Worm (Caenorhabditis elegans) whole organism, L4 larva: Measurements from ENCODE around the gene hlh-12.
A peak's percentile ranks its signal among the peaks of the same experiment; 100 is the strongest.

Source experiments
- F44E2.7 ChIP-seq: fragments of 200-800 bp; sonication (Bioruptor generic); IDR thresholded peaks from 2 replicates; pipeline ENCODE4 v2.1.2; 2022; ENCODE audit warnings: missing genetic modification characterization, missing compliant biosample characterization
- T26A8.4 ChIP-seq: fragments of 200-800 bp; sonication (Bioruptor generic); IDR thresholded peaks from 2 replicates; pipeline ENCODE4 v1.3.6; 2022; ENCODE audit warnings: missing genetic modification characterization, missing compliant biosample characterization
- Y75B8A.6 ChIP-seq: fragments of 200-800 bp; sonication (Bioruptor generic); IDR thresholded peaks from 2 replicates; pipeline ENCODE4 v1.3.6; 2022; ENCODE audit warnings: missing genetic modification reagents, missing genetic modification characterization, missing compliant biosample characterization
- aha-1 ChIP-seq: fragments of 150-350 bp; peaks from one replicate; lab custom pipeline; 2014; ENCODE audit warnings: missing biosample characterization, missing genetic modification characterization
- arid-1 ChIP-seq: fragments of 200-800 bp; sonication (Bioruptor generic); conservative IDR thresholded peaks from 2 replicates; pipeline ENCODE4 v1.3.6; 2022; ENCODE audit warnings: missing genetic modification reagents, missing genetic modification characterization, missing compliant biosample characterization
- ceh-20 ChIP-seq: fragments of 200-800 bp; sonication (Bioruptor generic); IDR thresholded peaks from 2 replicates; pipeline ENCODE4 v1.3.6; 2022; ENCODE audit warnings: missing genetic modification reagents, missing genetic modification characterization, missing compliant biosample characterization
- ceh-62 ChIP-seq: sonication (generic microtip); optimal IDR thresholded peaks from 2 replicates; lab custom pipeline; 2017; ENCODE audit warnings: missing biosample characterization, missing genetic modification characterization
- ceh-82 ChIP-seq: sonication (generic microtip); optimal IDR thresholded peaks from 2 replicates; lab custom pipeline; 2017; ENCODE audit warnings: missing biosample characterization, missing genetic modification characterization
- daf-12 ChIP-seq: fragments of 150-350 bp; optimal IDR thresholded peaks from 2 replicates; lab custom pipeline; 2014; ENCODE audit warnings: missing biosample characterization, missing genetic modification reagents, missing genetic modification characterization
- daf-16 ChIP-seq, 3 experiments: sonication (generic microtip); optimal IDR thresholded peaks; 2 replicates each; lab custom pipeline; 2016 to 2017; ENCODE audit warnings: missing genetic modification characterization in 3 of 3, missing genetic modification reagents in 3 of 3, mild to moderate bottlenecking in 2 of 3, missing compliant biosample characterization in 2 of 3, missing biosample characterization in 1 of 3, moderate library complexity in 1 of 3
- daf-19 ChIP-seq: fragments of 200-800 bp; sonication (Bioruptor generic); conservative IDR thresholded peaks from 2 replicates; pipeline ENCODE4 v1.3.6; 2022; ENCODE audit warnings: missing genetic modification characterization, missing compliant biosample characterization
- dmd-6 ChIP-seq: fragments of 200-800 bp; sonication (Bioruptor generic); IDR thresholded peaks from 2 replicates; pipeline ENCODE4 v1.3.6; 2022; ENCODE audit warnings: missing genetic modification reagents, missing genetic modification characterization, missing compliant biosample characterization
- dve-1 ChIP-seq: sonication (generic microtip); optimal IDR thresholded peaks from 2 replicates; lab custom pipeline; 2017; ENCODE audit warnings: antibody characterized with exemption, mild to moderate bottlenecking, missing genetic modification characterization, missing compliant biosample characterization; ENCODE audit not compliant: insufficient read depth
- egl-43 ChIP-seq: fragments of 200-800 bp; sonication (Bioruptor generic); IDR thresholded peaks from 2 replicates; pipeline ENCODE4 v1.3.6; 2022; ENCODE audit warnings: missing genetic modification reagents, missing genetic modification characterization, missing compliant biosample characterization
- gei-8 ChIP-seq: fragments of 200-800 bp; sonication (Bioruptor generic); optimal IDR thresholded peaks from 2 replicates; lab custom pipeline; 2018; ENCODE audit warnings: mild to moderate bottlenecking, missing genetic modification characterization, missing compliant biosample characterization
- hlh-11 ChIP-seq: fragments of 200-800 bp; sonication (Bioruptor generic); optimal IDR thresholded peaks from 2 replicates; lab custom pipeline; 2018; ENCODE audit warnings: mild to moderate bottlenecking, missing genetic modification characterization, missing compliant biosample characterization
- hlh-30 ChIP-seq: sonication (generic microtip); optimal IDR thresholded peaks from 2 replicates; lab custom pipeline; 2017; ENCODE audit warnings: antibody characterized with exemption, mild to moderate bottlenecking, missing genetic modification characterization, missing compliant biosample characterization; ENCODE audit not compliant: insufficient read depth
- lim-7 ChIP-seq: fragments of 200-800 bp; sonication (Bioruptor generic); IDR thresholded peaks from 2 replicates; pipeline ENCODE4 v1.3.6; 2022; ENCODE audit warnings: missing genetic modification characterization, missing compliant biosample characterization
- lin-1 ChIP-seq: fragments of 200-800 bp; sonication (Bioruptor generic); IDR thresholded peaks from 2 replicates; pipeline ENCODE4 v1.3.6; 2022; ENCODE audit warnings: missing genetic modification reagents, missing genetic modification characterization, missing compliant biosample characterization
- mdl-1 ChIP-seq, 2 experiments: fragments of 150-350 bp in 1 of 2; sonication (generic microtip) in 1 of 2; optimal IDR thresholded peaks; 2 replicates each; lab custom pipeline; 2014 to 2017; ENCODE audit warnings: missing biosample characterization in 2 of 2, missing genetic modification characterization in 2 of 2
- mdt-29 ChIP-seq: fragments of 200-800 bp; sonication (Bioruptor generic); IDR thresholded peaks from 2 replicates; pipeline ENCODE4 v1.3.6; 2022; ENCODE audit warnings: missing genetic modification reagents, missing genetic modification characterization, missing compliant biosample characterization
- mxl-2 ChIP-seq: fragments of 200-800 bp; sonication (Bioruptor generic); conservative IDR thresholded peaks from 2 replicates; pipeline ENCODE4 v1.3.6; 2022; ENCODE audit warnings: missing genetic modification reagents, missing genetic modification characterization, missing compliant biosample characterization
- mxl-3 ChIP-seq: fragments of 200-800 bp; sonication (Bioruptor generic); optimal IDR thresholded peaks from 2 replicates; lab custom pipeline; 2018; ENCODE audit warnings: mild to moderate bottlenecking, missing genetic modification characterization, missing compliant biosample characterization
- nhr-102 ChIP-seq: sonication (generic microtip); optimal IDR thresholded peaks from 2 replicates; lab custom pipeline; 2016; ENCODE audit warnings: mild to moderate bottlenecking, missing genetic modification characterization, moderate library complexity, missing compliant biosample characterization
- nhr-237 ChIP-seq: sonication (generic microtip); optimal IDR thresholded peaks from 2 replicates; lab custom pipeline; 2017; ENCODE audit warnings: missing biosample characterization, missing genetic modification characterization
- nhr-28 ChIP-seq: fragments of 150-350 bp; optimal IDR thresholded peaks from 2 replicates; lab custom pipeline; 2014; ENCODE audit warnings: missing biosample characterization, missing genetic modification characterization
- nhr-77 ChIP-seq: fragments of 150-350 bp; optimal IDR thresholded peaks from 2 replicates; lab custom pipeline; 2014; ENCODE audit warnings: missing biosample characterization, missing genetic modification characterization
- pha-4 ChIP-seq, 2 experiments: fragments of 150-350 bp in 1 of 2; fragments of 200-800 bp in 1 of 2; sonication (Bioruptor generic) in 1 of 2; IDR thresholded peaks in 1 of 2; optimal IDR thresholded peaks in 1 of 2; 2 replicates each; pipeline versions ENCODE4 v1.3.6 to Lab custom; 2014 to 2022; ENCODE audit warnings: missing genetic modification characterization in 2 of 2, missing genetic modification reagents in 2 of 2, missing biosample characterization in 1 of 2, missing compliant biosample characterization in 1 of 2
- php-3 ChIP-seq: fragments of 200-800 bp; sonication (Bioruptor generic); IDR thresholded peaks from 2 replicates; pipeline ENCODE4 v1.3.6; 2022; ENCODE audit warnings: missing genetic modification reagents, missing genetic modification characterization, missing compliant biosample characterization
- pqm-1 ChIP-seq: sonication (generic microtip); optimal IDR thresholded peaks from 2 replicates; lab custom pipeline; 2017; ENCODE audit warnings: missing biosample characterization, missing genetic modification characterization
- set-16 ChIP-seq: fragments of 200-800 bp; sonication (Bioruptor generic); IDR thresholded peaks from 2 replicates; pipeline ENCODE4 v1.3.6; 2022; ENCODE audit warnings: missing genetic modification reagents, missing genetic modification characterization, missing compliant biosample characterization
- tra-1 ChIP-seq: fragments of 200-800 bp; sonication (Bioruptor generic); IDR thresholded peaks from 2 replicates; pipeline ENCODE4 v1.3.6; 2022; ENCODE audit warnings: missing genetic modification reagents, missing genetic modification characterization, missing compliant biosample characterization
- zfp-2 ChIP-seq: sonication (generic microtip); optimal IDR thresholded peaks from 2 replicates; lab custom pipeline; 2016; ENCODE audit warnings: mild to moderate bottlenecking, missing genetic modification characterization, missing compliant biosample characterization
- zip-11 ChIP-seq: fragments of 200-800 bp; sonication (Bioruptor generic); IDR thresholded peaks from 2 replicates; pipeline ENCODE4 v1.3.6; 2022; ENCODE audit warnings: missing genetic modification characterization, missing compliant biosample characterization

The hlh-12 gene

ce11 chrIV:8488043-8488442 lies 8.8 kb upstream of the hlh-12 start:
- no peak for TF ChIP-seq set-16 (GFP tag; lab: Robert Waterston, UW)
- TF ChIP-seq aha-1 (tag; lab: Kevin White, UChicago) = peak; percentile 92
- TF ChIP-seq, all 104 proteins: peak for 1

DNA sequence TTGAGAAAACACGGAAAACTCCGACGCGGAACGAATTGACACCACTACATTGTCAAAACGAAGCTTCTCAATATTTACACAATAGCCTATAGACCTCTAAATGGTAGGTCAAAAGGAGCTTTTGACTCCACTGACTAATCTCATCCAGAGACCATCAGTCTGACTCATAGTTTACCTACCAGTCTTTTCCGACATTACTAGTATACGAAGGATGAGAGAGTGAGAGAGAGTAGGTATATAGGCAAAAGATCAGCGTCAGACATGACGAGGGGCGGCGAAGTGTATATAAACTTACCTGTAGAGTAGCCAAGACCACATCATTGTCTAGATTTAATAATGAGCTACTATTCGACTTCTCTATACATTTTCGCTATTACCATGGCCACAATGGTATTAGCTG lies 7.9 kb upstream of the hlh-12 start, which contains the start of gene srlf-3:
srlf-3 (plus strand) TSS at position 301 of the 400 bp plus-strand sequence.
- TF ChIP-seq nhr-237 (tag; lab: Kevin White, UChicago) (no peak), aha-1 (tag; lab: Kevin White, UChicago) (peak; percentile 54)

ce11 chrIV:8481308-8481707 lies 2.1 kb upstream of the hlh-12 start, which contains the start of gene spp-8:
Gene spp-8 (plus strand): TSS chrIV:8481664.
- peak; percentile 73 for TF ChIP-seq nhr-77 (tag; lab: Kevin White, UChicago)
- peak; percentile 94 for TF ChIP-seq dmd-6 (GFP tag; lab: Robert Waterston, UW)
- no peak for TF ChIP-seq mdt-29 (GFP tag; lab: Robert Waterston, UW)
- no peak for TF ChIP-seq set-16 (GFP tag; lab: Robert Waterston, UW)
- TF ChIP-seq daf-12 = no peak
- peak; percentile 64; the same call in 1 of the 2 replicates for TF ChIP-seq lin-1 (GFP tag; lab: Robert Waterston, UW)
- TF ChIP-seq hlh-11 (tag; lab: Kevin White, UChicago) = peak; percentile 83
- TF ChIP-seq hlh-30 (tag; lab: Kevin White, UChicago) = peak; percentile 67
- peak; percentile 74 for TF ChIP-seq mxl-3 (GFP tag; lab: Kevin White, UChicago)
- TF ChIP-seq php-3 (GFP tag; lab: Robert Waterston, UW) = peak; percentile 96
- peak; percentile 15 for TF ChIP-seq nhr-102 (tag; lab: Kevin White, UChicago)
- TF ChIP-seq pqm-1 (tag; lab: Kevin White, UChicago) = peak; percentile 93
- no peak for TF ChIP-seq F44E2.7
- peak; percentile 92 for TF ChIP-seq ceh-20 (GFP tag; lab: Robert Waterston, UW)
- no peak for TF ChIP-seq ceh-82 (tag; lab: Kevin White, UChicago)
- no peak for TF ChIP-seq daf-16 (GFP tag; optimal IDR thresholded peaks at IDR 0.05; lab: Kevin White, UChicago)
- TF ChIP-seq daf-16 (tag; optimal IDR thresholded peaks at IDR 0.05; lab: Kevin White, UChicago) = peak; percentile 82
- TF ChIP-seq dve-1 (tag; lab: Kevin White, UChicago) = peak; percentile 80
- TF ChIP-seq mxl-2 (GFP tag; lab: Robert Waterston, UW) = no peak
- TF ChIP-seq egl-43 = no peak
- 0 out of 2 replicates have a peak, but pooled peaks have one; percentile 20 for TF ChIP-seq tra-1 (GFP tag; lab: Robert Waterston, UW)
- no peak for TF ChIP-seq ceh-62 (tag; lab: Kevin White, UChicago)
- TF ChIP-seq mdl-1 (tag; optimal IDR thresholded peaks at IDR 0.05; lab: Kevin White, UChicago) = peak in 1 of 2 experiments; percentile 74
- TF ChIP-seq pha-4 (GFP tag; IDR thresholded peaks at IDR 0.05; lab: Robert Waterston, UW) = peak; percentile 45; the same call in 1 of the 2 replicates
- TF ChIP-seq pha-4 (tag; optimal IDR thresholded peaks at IDR 0.05; lab: Kevin White, UChicago) = no peak
- peak; percentile 98 for TF ChIP-seq nhr-28 (tag; lab: Kevin White, UChicago)
- TF ChIP-seq arid-1 (GFP tag; lab: Robert Waterston, UW) = no peak
- TF ChIP-seq zfp-2 (tag; lab: Kevin White, UChicago) = no peak
- TF ChIP-seq gei-8 (GFP tag; lab: Kevin White, UChicago) = no peak
- TF ChIP-seq, all 104 proteins: peak for 16

ce11 chrIV:8478516-8478915 lies 730 bp downstream of the hlh-12 start:
- TF ChIP-seq T26A8.4 (GFP tag; lab: Robert Waterston, UW) (0 out of 2 replicates have a peak, but pooled peaks have one; percentile 60), lim-7 (GFP tag; lab: Robert Waterston, UW) (0 out of 2 replicates have a peak, but pooled peaks have one; percentile 24), zip-11 (GFP tag; lab: Robert Waterston, UW) (no peak), daf-19 (GFP tag; lab: Robert Waterston, UW) (no peak), Y75B8A.6 (GFP tag; lab: Robert Waterston, UW) (0 out of 2 replicates have a peak, but pooled peaks have one; percentile 15), daf-16 (GFP tag; optimal IDR thresholded peaks at IDR 0.05; lab: Kevin White, UChicago) (peak in 1 of 2 experiments; percentile 78), daf-16 (tag; optimal IDR thresholded peaks at IDR 0.05; lab: Kevin White, UChicago) (no peak)
